Fruit fly (Drosophila melanogaster): Measurements from ENCODE around the gene CG43061.

dm6 chr3R:8001074-8001669 lies 48.3 kb upstream of the CG43061 start, which contains the start of the genes Kmn2 and CG2698:
- TF ChIP-seq CrebA (GFP tag; optimal IDR thresholded peaks at IDR 0.05; ENCODE audit: borderline replicate concordance): no peak
- TF ChIP-seq usp (GFP tag; optimal IDR thresholded peaks at IDR 0.05): no peak

All from whole organism, wandering third instar larva.